Fruit fly (Drosophila melanogaster): Measurements from ENCODE around the gene side-II.

The side-II gene

DNA sequence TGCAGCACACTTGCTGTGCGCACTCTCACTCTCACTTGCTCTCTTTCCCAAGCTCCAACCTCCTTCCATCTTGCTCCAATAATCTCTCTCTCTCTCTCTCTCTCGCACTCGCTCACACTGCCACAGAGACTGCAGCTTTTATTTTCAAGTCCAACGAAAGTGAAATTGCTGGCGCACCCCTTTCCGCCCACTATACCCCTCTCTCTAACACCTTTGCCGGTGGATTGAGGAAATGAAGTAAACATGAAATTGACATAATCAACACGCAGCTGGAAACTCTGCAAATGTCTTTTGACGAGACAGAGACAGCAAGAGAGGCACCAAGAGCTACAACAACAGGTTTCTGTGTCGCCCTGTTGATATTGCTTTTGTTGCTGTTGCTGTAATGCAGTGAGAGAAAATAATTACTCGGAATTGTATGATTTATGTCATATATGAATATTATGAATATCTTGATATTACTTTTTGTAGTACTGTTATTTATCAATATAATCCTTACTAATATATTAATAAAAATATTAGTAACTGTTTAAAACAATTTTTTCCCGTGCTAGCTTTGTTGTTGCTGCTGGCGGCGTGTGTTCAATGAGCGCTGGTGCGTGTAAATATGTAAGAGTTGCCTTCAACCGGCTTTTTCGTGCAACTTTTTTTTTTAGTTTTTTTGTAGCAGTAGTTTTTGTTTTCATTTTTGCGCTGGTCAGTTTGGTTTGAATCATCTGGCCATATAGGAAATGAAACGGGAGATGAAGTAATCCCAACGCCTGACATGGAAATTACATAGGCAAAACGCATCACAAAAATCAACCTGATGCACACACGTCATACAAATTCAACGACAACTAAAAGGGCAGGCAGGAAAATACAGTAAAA, 23.7 kb upstream of the side-II start (continued):
- TF ChIP-seq org-1 (GFP tag; optimal IDR thresholded peaks at IDR 0.05) (peak; percentile 86), knrl (GFP tag; IDR thresholded peaks at IDR 0.05; ENCODE audit: partially characterized antibody) (no peak), CG6654 (GFP tag; optimal IDR thresholded peaks at IDR 0.05) (peak; percentile 48), esg (GFP tag; conservative IDR thresholded peaks at IDR 0.05) (peak; percentile 92), CG15601 (tag; optimal IDR thresholded peaks at IDR 0.05) (peak; percentile 91), D19B (GFP tag; optimal IDR thresholded peaks at IDR 0.05) (peak; percentile 61), bbx (GFP tag; IDR thresholded peaks at IDR 0.05; ENCODE audit: partially characterized antibody) (peak; percentile 41; the same call in 1 of the 2 replicates), Hsf (GFP tag; optimal IDR thresholded peaks at IDR 0.05) (peak; percentile 53), toy (GFP tag; IDR thresholded peaks at IDR 0.05) (peak; percentile 68), sens (GFP tag) (peak; percentile 85), NC2α (GFP tag; optimal IDR thresholded peaks at IDR 0.05) (no peak), CG30403 (GFP tag; optimal IDR thresholded peaks at IDR 0.05) (peak; percentile 91), grn (GFP tag; optimal IDR thresholded peaks at IDR 0.05) (peak; percentile 0), Taf1 (GFP tag; IDR thresholded peaks at IDR 0.05) (peak; percentile 60), al (GFP tag; IDR thresholded peaks at IDR 0.05) (peak; percentile 84), emc (GFP tag; optimal IDR thresholded peaks at IDR 0.05) (no peak), tna (GFP tag; IDR thresholded peaks at IDR 0.05; ENCODE audit: partially characterized antibody) (peak; percentile 9; the same call in 1 of the 2 replicates), CG32772 (GFP tag; IDR thresholded peaks at IDR 0.05) (peak; percentile 94), CG34224 (GFP tag; IDR thresholded peaks at IDR 0.05; ENCODE audit: partially characterized antibody) (no peak), CG2129 (GFP tag; IDR thresholded peaks at IDR 0.05; ENCODE audit: partially characterized antibody) (no peak), Elba2 (GFP tag; optimal IDR thresholded peaks at IDR 0.05) (peak; percentile 16), CG7963 (GFP tag; IDR thresholded peaks at IDR 0.05; ENCODE audit: partially characterized antibody) (no peak), Tbp (GFP tag; optimal IDR thresholded peaks at IDR 0.05) (no peak), lmd (GFP tag; IDR thresholded peaks at IDR 0.05) (peak; percentile 89), gt (GFP tag; IDR thresholded peaks at IDR 0.05) (peak; percentile 65), CG33557 (GFP tag; optimal IDR thresholded peaks at IDR 0.05) (peak; percentile 94), CG6254 (GFP tag; optimal IDR thresholded peaks at IDR 0.05) (peak; percentile 78), CG10366 (GFP tag; IDR thresholded peaks at IDR 0.05) (peak; percentile 92), CG10462 (GFP tag; optimal IDR thresholded peaks at IDR 0.05) (peak; percentile 75), usp (GFP tag; optimal IDR thresholded peaks at IDR 0.05) (no peak), CG7928 (GFP tag; optimal IDR thresholded peaks at IDR 0.05) (peak; percentile 45), lbe (GFP tag; optimal IDR thresholded peaks at IDR 0.05) (peak; percentile 82), CG11695 (GFP tag; IDR thresholded peaks at IDR 0.05) (peak; percentile 94), CG14050 (GFP tag; IDR thresholded peaks at IDR 0.05) (peak; percentile 90), z (GFP tag; IDR thresholded peaks at IDR 0.05) (peak; percentile 29; the same call in 1 of the 3 replicates), CG12659 (GFP tag; optimal IDR thresholded peaks at IDR 0.05) (peak; percentile 91), CG30431 (GFP tag; optimal IDR thresholded peaks at IDR 0.05) (peak; percentile 68), ind (GFP tag; optimal IDR thresholded peaks at IDR 0.05) (peak; percentile 90), otp (GFP tag; IDR thresholded peaks at IDR 0.05) (peak; percentile 81; the same call in 1 of the 3 replicates), h (optimal IDR thresholded peaks at IDR 0.05) (no peak), cwo (GFP tag; optimal IDR thresholded peaks at IDR 0.05) (peak; percentile 87), Dip3 (GFP tag; optimal IDR thresholded peaks at IDR 0.05) (no peak), Dip2 (GFP tag; IDR thresholded peaks at IDR 0.05) (no peak), pfk (GFP tag; optimal IDR thresholded peaks at IDR 0.05) (peak; percentile 20), slou (GFP tag; optimal IDR thresholded peaks at IDR 0.05) (peak; percentile 79), pita (GFP tag; optimal IDR thresholded peaks at IDR 0.05) (no peak), CG1647 (GFP tag; optimal IDR thresholded peaks at IDR 0.05) (peak; percentile 69), GATAe (GFP tag; conservative IDR thresholded peaks at IDR 0.05) (no peak), CG3065 (GFP tag; optimal IDR thresholded peaks at IDR 0.05) (peak; percentile 91), CG9932 (GFP tag; IDR thresholded peaks at IDR 0.05) (peak; percentile 75)

Data from whole organism, embryonic.